Worm (Caenorhabditis elegans) whole organism, early embryonic: ENCODE data around the gene F53E10.1.

ENCODE experiments used
- B0310.2 ChIP-seq: sonication (generic microtip); optimal IDR thresholded peaks from 2 replicates; lab custom pipeline; 2016; ENCODE audit warnings: mild to moderate bottlenecking, missing genetic modification characterization, missing compliant biosample characterization
- flt-1 ChIP-seq: fragments of 200-800 bp; sonication (Bioruptor generic); IDR thresholded peaks from 2 replicates; pipeline ENCODE4 v1.3.6; 2022; ENCODE audit warnings: missing genetic modification characterization, missing compliant biosample characterization
- pes-1 ChIP-seq: fragments of 200-800 bp; sonication (Bioruptor generic); IDR thresholded peaks from 2 replicates; pipeline ENCODE4 v1.3.6; 2022; ENCODE audit warnings: missing genetic modification reagents, missing genetic modification characterization, missing compliant biosample characterization
- tbx-11 ChIP-seq: fragments of 200-800 bp; sonication (Bioruptor generic); IDR thresholded peaks from 2 replicates; pipeline ENCODE4 v1.3.6; 2022; ENCODE audit warnings: missing genetic modification characterization, missing compliant biosample characterization
- tra-4 ChIP-seq: sonication (generic microtip); optimal IDR thresholded peaks from 2 replicates; lab custom pipeline; 2017; ENCODE audit warnings: missing genetic modification characterization, missing compliant biosample characterization

ce11 chrV:2608352-2608751 lies 6.8 kb upstream of the F53E10.1 start, which contains the start of gene acr-17:
- TF ChIP-seq tra-4 (tag; lab: Kevin White, UChicago), result no peak
- TF ChIP-seq flt-1 (GFP tag; lab: Robert Waterston, UW), result no peak
- no peak for TF ChIP-seq pes-1 (GFP tag; lab: Robert Waterston, UW)
- TF ChIP-seq B0310.2 (tag; lab: Kevin White, UChicago), result no peak
- no peak for TF ChIP-seq tbx-11 (GFP tag; lab: Robert Waterston, UW)
